Worm (Caenorhabditis elegans) whole organism, late embryonic: ENCODE measurements around the gene F45E1.2.

Experiments
- C08G9.2 ChIP-seq: sonication (generic microtip); optimal IDR thresholded peaks from 2 replicates; lab custom pipeline; 2016; ENCODE audit warnings: mild to moderate bottlenecking, missing genetic modification characterization, moderate library complexity, missing compliant biosample characterization
- F13H6.1 ChIP-seq: sonication (generic microtip); optimal IDR thresholded peaks from 2 replicates; lab custom pipeline; 2016; ENCODE audit warnings: missing genetic modification characterization, missing compliant biosample characterization
- K02D7.2 ChIP-seq: sonication (generic microtip); optimal IDR thresholded peaks from 2 replicates; lab custom pipeline; 2017; ENCODE audit warnings: mild to moderate bottlenecking, missing genetic modification characterization, missing compliant biosample characterization
- ahr-1 ChIP-seq: sonication (generic microtip); optimal IDR thresholded peaks from 2 replicates; lab custom pipeline; 2016; ENCODE audit warnings: missing genetic modification characterization, missing compliant biosample characterization
- ceh-19 ChIP-seq: fragments of 200-800 bp; sonication (Bioruptor generic); optimal IDR thresholded peaks from 2 replicates; lab custom pipeline; 2018; ENCODE audit warnings: mild to moderate bottlenecking, missing genetic modification characterization, missing compliant biosample characterization
- ceh-22 ChIP-seq: sonication (generic microtip); optimal IDR thresholded peaks from 2 replicates; lab custom pipeline; 2017; ENCODE audit warnings: missing biosample characterization, missing genetic modification characterization
- ceh-45 ChIP-seq: fragments of 200-800 bp; sonication (Bioruptor generic); IDR thresholded peaks from 2 replicates; pipeline ENCODE4 v1.3.6; 2022; ENCODE audit warnings: missing genetic modification reagents, missing genetic modification characterization, missing compliant biosample characterization
- che-1 ChIP-seq: sonication (generic microtip); optimal IDR thresholded peaks from 2 replicates; lab custom pipeline; 2016; ENCODE audit warnings: mild to moderate bottlenecking, missing genetic modification characterization, missing compliant biosample characterization
- elt-2 ChIP-seq: sonication (generic microtip); optimal IDR thresholded peaks from 2 replicates; lab custom pipeline; 2016; ENCODE audit warnings: missing genetic modification reagents, missing genetic modification characterization, missing compliant biosample characterization
- elt-4 ChIP-seq: sonication (generic microtip); optimal IDR thresholded peaks from 2 replicates; lab custom pipeline; 2016; ENCODE audit warnings: missing genetic modification characterization, missing compliant biosample characterization
- fkh-10 ChIP-seq: fragments of 150-350 bp; optimal IDR thresholded peaks from 2 replicates; lab custom pipeline; 2014; ENCODE audit warnings: missing biosample characterization, missing genetic modification reagents, missing genetic modification characterization
- fkh-6 ChIP-seq: sonication (generic microtip); optimal IDR thresholded peaks from 2 replicates; lab custom pipeline; 2016; ENCODE audit warnings: missing genetic modification characterization, missing compliant biosample characterization
- lin-11 ChIP-seq: fragments of 200-800 bp; sonication (Bioruptor generic); optimal IDR thresholded peaks from 2 replicates; lab custom pipeline; 2018; ENCODE audit warnings: mild to moderate bottlenecking, missing genetic modification characterization, missing compliant biosample characterization
- mec-3 ChIP-seq: sonication (generic microtip); optimal IDR thresholded peaks from 2 replicates; lab custom pipeline; 2016; ENCODE audit warnings: borderline replicate concordance, missing genetic modification characterization, missing compliant biosample characterization
- nfya-1 ChIP-seq: sonication (generic microtip); optimal IDR thresholded peaks from 2 replicates; lab custom pipeline; 2017; ENCODE audit warnings: missing genetic modification characterization, mild to moderate bottlenecking, missing compliant biosample characterization, antibody characterized with exemption, moderate library complexity
- nhr-11 ChIP-seq: fragments of 150-350 bp; optimal IDR thresholded peaks from 2 replicates; lab custom pipeline; 2014; ENCODE audit warnings: missing biosample characterization, missing genetic modification characterization
- pag-3 ChIP-seq: sonication (generic microtip); optimal IDR thresholded peaks from 2 replicates; lab custom pipeline; 2016; ENCODE audit warnings: missing compliant biosample characterization, missing genetic modification characterization, borderline replicate concordance
- tbx-2 ChIP-seq: sonication (generic microtip); optimal IDR thresholded peaks from 2 replicates; lab custom pipeline; 2016; ENCODE audit warnings: missing genetic modification characterization, missing compliant biosample characterization

Gene F45E1.2

ce11 chrX:8053008-8053441 is 49.5 kb downstream of the F45E1.2 start (continued):
- no peak for TF ChIP-seq nhr-11 (tag; lab: Kevin White, UChicago)
- TF ChIP-seq mec-3 (tag; lab: Kevin White, UChicago): no peak
- peak; percentile 8 for TF ChIP-seq F13H6.1 (tag; lab: Kevin White, UChicago)
- no peak for TF ChIP-seq ceh-19 (GFP tag; lab: Kevin White, UChicago)
- TF ChIP-seq ahr-1 (tag; lab: Kevin White, UChicago): no peak
- TF ChIP-seq lin-11 (tag; lab: Kevin White, UChicago): no peak
- no peak for TF ChIP-seq ceh-45
- peak; percentile 4 for TF ChIP-seq fkh-6 (tag; lab: Kevin White, UChicago)
- no peak for TF ChIP-seq fkh-10
- TF ChIP-seq K02D7.2 (tag; lab: Kevin White, UChicago): no peak
- peak; percentile 33 for TF ChIP-seq nfya-1 (tag; lab: Kevin White, UChicago)
- no peak for TF ChIP-seq pag-3 (tag; lab: Kevin White, UChicago)
- TF ChIP-seq C08G9.2 (tag; lab: Kevin White, UChicago): no peak
- no peak for TF ChIP-seq ceh-22
- TF ChIP-seq elt-4 (tag; lab: Kevin White, UChicago): no peak
- no peak for TF ChIP-seq elt-2 (tag; lab: Kevin White, UChicago)
- TF ChIP-seq tbx-2 (tag; lab: Kevin White, UChicago): peak; percentile 26
- no peak for TF ChIP-seq che-1 (tag; lab: Kevin White, UChicago)
